Fruit fly (Drosophila melanogaster): ENCODE results near the gene eIF5B.

Gene eIF5B

dm6 chr3L:3450410-3450809 lies 10.4 kb downstream of the eIF5B start (continued):
- no peak for TF ChIP-seq nerfin-1 (tag; optimal IDR thresholded peaks at IDR 0.05)
- no peak for TF ChIP-seq hb (GFP tag; IDR thresholded peaks at IDR 0.05; ENCODE audit: partially characterized antibody)
- TF ChIP-seq Kr (GFP tag; optimal IDR thresholded peaks at IDR 0.05): no peak
- TF ChIP-seq CG7963 (GFP tag; IDR thresholded peaks at IDR 0.05; ENCODE audit: partially characterized antibody): no peak
- no peak for TF ChIP-seq Sry-β (GFP tag; optimal IDR thresholded peaks at IDR 0.05)
- no peak for TF ChIP-seq kah (GFP tag; optimal IDR thresholded peaks at IDR 0.05)
- TF ChIP-seq en (GFP tag; optimal IDR thresholded peaks at IDR 0.05): no peak
- no peak for TF ChIP-seq HLH54F (GFP tag; optimal IDR thresholded peaks at IDR 0.05)
- TF ChIP-seq mam (GFP tag; optimal IDR thresholded peaks at IDR 0.05): peak; percentile 42
- TF ChIP-seq CG9437 (GFP tag; optimal IDR thresholded peaks at IDR 0.05): peak; percentile 25
- peak; percentile 56 for TF ChIP-seq CG2678 (tag; optimal IDR thresholded peaks at IDR 0.05)
- TF ChIP-seq CG10979 (tag; optimal IDR thresholded peaks at IDR 0.05): peak; percentile 6
- peak; percentile 65 for TF ChIP-seq gem (tag; optimal IDR thresholded peaks at IDR 0.05)
- TF ChIP-seq lov (optimal IDR thresholded peaks at IDR 0.05): no peak
- no peak for TF ChIP-seq lov (GFP tag; IDR thresholded peaks at IDR 0.05)
- TF ChIP-seq az2 (GFP tag; optimal IDR thresholded peaks at IDR 0.05): peak; percentile 51
- no peak for TF ChIP-seq CG4730 (GFP tag; IDR thresholded peaks at IDR 0.05)
- peak; percentile 34 for TF ChIP-seq CG10267 (tag; optimal IDR thresholded peaks at IDR 0.05)
- TF ChIP-seq CG8924 (tag; optimal IDR thresholded peaks at IDR 0.05): peak; percentile 63
- peak; percentile 53 for TF ChIP-seq CG12391 (tag; optimal IDR thresholded peaks at IDR 0.05)
- peak; percentile 25 for TF ChIP-seq CG18619 (GFP tag; optimal IDR thresholded peaks at IDR 0.05)
- peak; percentile 21 for TF ChIP-seq CG16863 (GFP tag; optimal IDR thresholded peaks at IDR 0.05)
- TF ChIP-seq hth (optimal IDR thresholded peaks at IDR 0.05): no peak
- no peak for TF ChIP-seq caup (GFP tag; optimal IDR thresholded peaks at IDR 0.05; ENCODE audit: severe bottlenecking)
- peak; percentile 35 for TF ChIP-seq CG12219 (GFP tag; optimal IDR thresholded peaks at IDR 0.05)
- peak; percentile 9 for TF ChIP-seq Meics (GFP tag; optimal IDR thresholded peaks at IDR 0.05)

- TF ChIP-seq CoRest (tag; optimal IDR thresholded peaks at IDR 0.05): peak; percentile 44
- peak; percentile 22 for TF ChIP-seq CG30431 (GFP tag; optimal IDR thresholded peaks at IDR 0.05)
- TF ChIP-seq Oli (tag; optimal IDR thresholded peaks at IDR 0.05): peak; percentile 57
- TF ChIP-seq CG12659 (GFP tag; optimal IDR thresholded peaks at IDR 0.05): peak; percentile 22
- peak; percentile 39 for TF ChIP-seq CG7556 (GFP tag; optimal IDR thresholded peaks at IDR 0.05)
- no peak for TF ChIP-seq CTCF (GFP tag; optimal IDR thresholded peaks at IDR 0.05)
- TF ChIP-seq so (GFP tag; IDR thresholded peaks at IDR 0.05): 0 out of 3 replicates have a peak, but pooled peaks have one; percentile 31
- TF ChIP-seq PHDP (tag; optimal IDR thresholded peaks at IDR 0.05): peak; percentile 48
- peak; percentile 21 for TF ChIP-seq CG13424 (tag; optimal IDR thresholded peaks at IDR 0.05)
- TF ChIP-seq luna (GFP tag; optimal IDR thresholded peaks at IDR 0.05): no peak
- TF ChIP-seq unpg (GFP tag; optimal IDR thresholded peaks at IDR 0.05): peak; percentile 28
- TF ChIP-seq slou (GFP tag; optimal IDR thresholded peaks at IDR 0.05): no peak
- peak; percentile 52 for TF ChIP-seq CG10366 (GFP tag; IDR thresholded peaks at IDR 0.05)
- TF ChIP-seq NC2α (GFP tag; optimal IDR thresholded peaks at IDR 0.05): no peak
- TF ChIP-seq tio (GFP tag; optimal IDR thresholded peaks at IDR 0.05): peak; percentile 55
- no peak for TF ChIP-seq gfzf (GFP tag; optimal IDR thresholded peaks at IDR 0.05)
- no peak for TF ChIP-seq corto (GFP tag; optimal IDR thresholded peaks at IDR 0.05)
- no peak for TF ChIP-seq psq (GFP tag; optimal IDR thresholded peaks at IDR 0.05)
- no peak for TF ChIP-seq Dad (GFP tag; optimal IDR thresholded peaks at IDR 0.05)
- TF ChIP-seq Jarid2 (GFP tag; optimal IDR thresholded peaks at IDR 0.05): no peak
- TF ChIP-seq p53 (GFP tag; optimal IDR thresholded peaks at IDR 0.05): no peak
- no peak for TF ChIP-seq stwl (tag; optimal IDR thresholded peaks at IDR 0.05)
- TF ChIP-seq sisA (GFP tag; IDR thresholded peaks at IDR 0.05): no peak
- no peak; the same call in 1 of the 2 replicates for TF ChIP-seq E2f2 (GFP tag; IDR thresholded peaks at IDR 0.05)
- peak; percentile 34 for TF ChIP-seq lab (GFP tag; optimal IDR thresholded peaks at IDR 0.05)
- no peak for TF ChIP-seq CG4282 (GFP tag; optimal IDR thresholded peaks at IDR 0.05)
- no peak for TF ChIP-seq CG13894 (tag; optimal IDR thresholded peaks at IDR 0.05)
Observed at dm6 chr3L:3449680-3450079, 11.1 kb downstream of the eIF5B start.
